Worm (Caenorhabditis elegans) whole organism, L4 larva: ENCODE measurements around the gene pals-16.

Experiments
- F10B5.3 ChIP-seq: sonication (generic microtip); optimal IDR thresholded peaks from 2 replicates; lab custom pipeline; 2016; ENCODE audit warnings: mild to moderate bottlenecking, missing genetic modification characterization, missing compliant biosample characterization
- R02D3.7 ChIP-seq: fragments of 150-350 bp; sonication (generic microtip); optimal IDR thresholded peaks from 3 replicates; lab custom pipeline; 2014; ENCODE audit warnings: missing biosample characterization, missing genetic modification characterization
- T20F7.1 ChIP-seq: fragments of 200-800 bp; sonication (Bioruptor generic); optimal IDR thresholded peaks from 2 replicates; lab custom pipeline; 2018; ENCODE audit warnings: mild to moderate bottlenecking, missing genetic modification characterization, missing compliant biosample characterization
- Y48G9A.11 ChIP-seq: fragments of 200-800 bp; sonication (Bioruptor generic); IDR thresholded peaks from 2 replicates; pipeline ENCODE4 v1.3.6; 2022; ENCODE audit warnings: missing genetic modification reagents, missing genetic modification characterization, missing compliant biosample characterization
- Y75B8A.6 ChIP-seq: fragments of 200-800 bp; sonication (Bioruptor generic); IDR thresholded peaks from 2 replicates; pipeline ENCODE4 v1.3.6; 2022; ENCODE audit warnings: missing genetic modification reagents, missing genetic modification characterization, missing compliant biosample characterization
- ZK546.5 ChIP-seq, 2 experiments: sonication (generic microtip); optimal IDR thresholded peaks; 2 replicates each; lab custom pipeline; 2017; ENCODE audit warnings: missing biosample characterization in 2 of 2, missing genetic modification characterization in 2 of 2
- aha-1 ChIP-seq: fragments of 150-350 bp; peaks from one replicate; lab custom pipeline; 2014; ENCODE audit warnings: missing biosample characterization, missing genetic modification characterization
- ceh-28 ChIP-seq: fragments of 150-350 bp; optimal IDR thresholded peaks from 2 replicates; lab custom pipeline; 2014; ENCODE audit warnings: missing biosample characterization, missing genetic modification reagents, missing genetic modification characterization
- ceh-32 ChIP-seq: sonication (generic microtip); optimal IDR thresholded peaks from 2 replicates; lab custom pipeline; 2016; ENCODE audit warnings: mild to moderate bottlenecking, missing genetic modification characterization, missing compliant biosample characterization; ENCODE audit not compliant: poor library complexity
- ceh-44 ChIP-seq: fragments of 200-800 bp; sonication (Bioruptor generic); IDR thresholded peaks from 2 replicates; pipeline ENCODE4 v1.3.6; 2022; ENCODE audit warnings: missing genetic modification reagents, missing genetic modification characterization, missing compliant biosample characterization
- ceh-82 ChIP-seq: sonication (generic microtip); optimal IDR thresholded peaks from 2 replicates; lab custom pipeline; 2017; ENCODE audit warnings: missing biosample characterization, missing genetic modification characterization
- ctbp-1 ChIP-seq: fragments of 200-800 bp; sonication (Bioruptor generic); IDR thresholded peaks from 2 replicates; pipeline ENCODE4 v1.3.6; 2022; ENCODE audit warnings: missing genetic modification reagents, missing genetic modification characterization, missing compliant biosample characterization
- dmd-8 ChIP-seq: fragments of 200-800 bp; sonication (Bioruptor generic); IDR thresholded peaks from 2 replicates; pipeline ENCODE4 v1.3.6; 2022; ENCODE audit warnings: missing genetic modification characterization, missing compliant biosample characterization
- duxl-1 ChIP-seq: sonication (generic microtip); optimal IDR thresholded peaks from 2 replicates; lab custom pipeline; 2016; ENCODE audit warnings: mild to moderate bottlenecking, missing genetic modification characterization, moderate library complexity, missing compliant biosample characterization; ENCODE audit not compliant: poor library complexity
- egl-27 ChIP-seq: sonication (generic microtip); optimal IDR thresholded peaks from 3 replicates; lab custom pipeline; 2017; ENCODE audit warnings: missing biosample characterization, missing genetic modification reagents, missing genetic modification characterization
- egl-43 ChIP-seq: fragments of 200-800 bp; sonication (Bioruptor generic); IDR thresholded peaks from 2 replicates; pipeline ENCODE4 v1.3.6; 2022; ENCODE audit warnings: missing genetic modification reagents, missing genetic modification characterization, missing compliant biosample characterization
- fos-1 ChIP-seq: fragments of 150-350 bp; optimal IDR thresholded peaks from 2 replicates; lab custom pipeline; 2014; ENCODE audit warnings: missing biosample characterization, missing genetic modification characterization
- gei-8 ChIP-seq: fragments of 200-800 bp; sonication (Bioruptor generic); optimal IDR thresholded peaks from 2 replicates; lab custom pipeline; 2018; ENCODE audit warnings: mild to moderate bottlenecking, missing genetic modification characterization, missing compliant biosample characterization
- hmg-1.1 ChIP-seq: fragments of 200-800 bp; sonication (Bioruptor generic); IDR thresholded peaks from 2 replicates; pipeline ENCODE4 v1.3.6; 2022; ENCODE audit warnings: missing genetic modification reagents, missing genetic modification characterization, missing compliant biosample characterization
- jun-1 ChIP-seq: fragments of 150-350 bp; optimal IDR thresholded peaks from 2 replicates; lab custom pipeline; 2014; ENCODE audit warnings: missing biosample characterization, missing genetic modification reagents, missing genetic modification characterization
- lim-7 ChIP-seq: fragments of 200-800 bp; sonication (Bioruptor generic); IDR thresholded peaks from 2 replicates; pipeline ENCODE4 v1.3.6; 2022; ENCODE audit warnings: missing genetic modification characterization, missing compliant biosample characterization
- lin-15B ChIP-seq: fragments of 150-350 bp; sonication (generic microtip); optimal IDR thresholded peaks from 3 replicates; lab custom pipeline; 2014; ENCODE audit warnings: missing biosample characterization, missing genetic modification characterization
- lsy-2 ChIP-seq, 2 experiments: fragments of 150-350 bp in 1 of 2; sonication (generic microtip) in 1 of 2; optimal IDR thresholded peaks; 2 replicates each; lab custom pipeline; 2014 to 2017; ENCODE audit warnings: missing biosample characterization in 2 of 2, missing genetic modification characterization in 2 of 2
- madf-5 ChIP-seq, 2 experiments: fragments of 200-800 bp; sonication (Bioruptor generic); IDR thresholded peaks; 2 replicates each; pipeline ENCODE4 v1.3.6; 2022; ENCODE audit warnings: missing compliant biosample characterization in 2 of 2, missing genetic modification characterization in 2 of 2
- mdt-29 ChIP-seq: fragments of 200-800 bp; sonication (Bioruptor generic); IDR thresholded peaks from 2 replicates; pipeline ENCODE4 v1.3.6; 2022; ENCODE audit warnings: missing genetic modification reagents, missing genetic modification characterization, missing compliant biosample characterization
- mxl-3 ChIP-seq: fragments of 200-800 bp; sonication (Bioruptor generic); optimal IDR thresholded peaks from 2 replicates; lab custom pipeline; 2018; ENCODE audit warnings: mild to moderate bottlenecking, missing genetic modification characterization, missing compliant biosample characterization
- nhr-10 ChIP-seq: fragments of 150-350 bp; optimal IDR thresholded peaks from 2 replicates; lab custom pipeline; 2014; ENCODE audit warnings: missing biosample characterization, missing genetic modification characterization
- nhr-102 ChIP-seq: sonication (generic microtip); optimal IDR thresholded peaks from 2 replicates; lab custom pipeline; 2016; ENCODE audit warnings: mild to moderate bottlenecking, missing genetic modification characterization, moderate library complexity, missing compliant biosample characterization
- nhr-25 ChIP-seq: sonication (generic microtip); optimal IDR thresholded peaks from 2 replicates; lab custom pipeline; 2017; ENCODE audit warnings: missing genetic modification characterization, mild to moderate bottlenecking, missing compliant biosample characterization, antibody characterized with exemption, moderate library complexity, borderline replicate concordance; ENCODE audit not compliant: insufficient read depth
- nhr-42 ChIP-seq: fragments of 200-800 bp; sonication (Bioruptor generic); IDR thresholded peaks from 2 replicates; pipeline ENCODE4 v1.3.6; 2022; ENCODE audit warnings: missing genetic modification characterization, missing compliant biosample characterization
- nhr-48 ChIP-seq: sonication (generic microtip); optimal IDR thresholded peaks from 2 replicates; lab custom pipeline; 2016; ENCODE audit warnings: mild to moderate bottlenecking, missing genetic modification characterization, missing compliant biosample characterization
- nhr-6 ChIP-seq: fragments of 150-350 bp; optimal IDR thresholded peaks from 2 replicates; lab custom pipeline; 2014; ENCODE audit warnings: missing biosample characterization, missing genetic modification characterization
- nhr-76 ChIP-seq: fragments of 150-350 bp; optimal IDR thresholded peaks from 2 replicates; lab custom pipeline; 2014; ENCODE audit warnings: missing biosample characterization, missing genetic modification characterization
- saeg-2 ChIP-seq: fragments of 200-800 bp; sonication (Bioruptor generic); IDR thresholded peaks from 2 replicates; pipeline ENCODE4 v1.3.6; 2022; ENCODE audit warnings: missing genetic modification reagents, missing genetic modification characterization, missing compliant biosample characterization
- set-16 ChIP-seq: fragments of 200-800 bp; sonication (Bioruptor generic); IDR thresholded peaks from 2 replicates; pipeline ENCODE4 v1.3.6; 2022; ENCODE audit warnings: missing genetic modification reagents, missing genetic modification characterization, missing compliant biosample characterization
- skn-1 ChIP-seq: fragments of 150-350 bp; optimal IDR thresholded peaks from 2 replicates; lab custom pipeline; 2014; ENCODE audit warnings: missing biosample characterization, missing genetic modification characterization
- snpc-1.2 ChIP-seq: fragments of 200-800 bp; sonication (Bioruptor generic); IDR thresholded peaks from 2 replicates; pipeline ENCODE4 v1.3.6; 2022; ENCODE audit warnings: missing genetic modification reagents, missing genetic modification characterization, missing compliant biosample characterization
- snpc-4 ChIP-seq: fragments of 150-350 bp; optimal IDR thresholded peaks from 2 replicates; lab custom pipeline; 2014; ENCODE audit warnings: missing biosample characterization, missing genetic modification characterization
- spr-1 ChIP-seq: sonication (generic microtip); optimal IDR thresholded peaks from 2 replicates; lab custom pipeline; 2016; ENCODE audit warnings: mild to moderate bottlenecking, missing genetic modification characterization, missing compliant biosample characterization
- tra-1 ChIP-seq: fragments of 200-800 bp; sonication (Bioruptor generic); IDR thresholded peaks from 2 replicates; pipeline ENCODE4 v1.3.6; 2022; ENCODE audit warnings: missing genetic modification reagents, missing genetic modification characterization, missing compliant biosample characterization
- unc-130 ChIP-seq: sonication (generic microtip); optimal IDR thresholded peaks from 2 replicates; lab custom pipeline; 2016; ENCODE audit warnings: missing genetic modification reagents, missing genetic modification characterization, missing compliant biosample characterization
- unc-62 ChIP-seq, 3 experiments: fragments of 150-350 bp in 1 of 3; sonication (generic microtip); optimal IDR thresholded peaks in 2 of 3; peaks in 1 of 3; 1 replicate in 1 of 3; 2 replicates in 2 of 3; lab custom pipeline; 2014 to 2017; ENCODE audit warnings: missing biosample characterization in 3 of 3, missing genetic modification characterization in 3 of 3, missing genetic modification reagents in 3 of 3, missing genotype in 1 of 3
- zag-1 ChIP-seq: fragments of 150-350 bp; optimal IDR thresholded peaks from 2 replicates; lab custom pipeline; 2014; ENCODE audit warnings: missing biosample characterization, missing genetic modification characterization
- zfp-3 ChIP-seq: fragments of 200-800 bp; sonication (Bioruptor generic); conservative IDR thresholded peaks from 2 replicates; pipeline ENCODE4 v1.3.6; 2022; ENCODE audit warnings: missing genetic modification reagents, missing genetic modification characterization, missing compliant biosample characterization
- zip-2 ChIP-seq: fragments of 150-350 bp; optimal IDR thresholded peaks from 2 replicates; lab custom pipeline; 2014; ENCODE audit warnings: missing biosample characterization, missing genetic modification characterization
- ztf-7 ChIP-seq: fragments of 150-350 bp; optimal IDR thresholded peaks from 2 replicates; lab custom pipeline; 2014; ENCODE audit warnings: missing biosample characterization, missing genetic modification characterization

pals-16 gene

DNA sequence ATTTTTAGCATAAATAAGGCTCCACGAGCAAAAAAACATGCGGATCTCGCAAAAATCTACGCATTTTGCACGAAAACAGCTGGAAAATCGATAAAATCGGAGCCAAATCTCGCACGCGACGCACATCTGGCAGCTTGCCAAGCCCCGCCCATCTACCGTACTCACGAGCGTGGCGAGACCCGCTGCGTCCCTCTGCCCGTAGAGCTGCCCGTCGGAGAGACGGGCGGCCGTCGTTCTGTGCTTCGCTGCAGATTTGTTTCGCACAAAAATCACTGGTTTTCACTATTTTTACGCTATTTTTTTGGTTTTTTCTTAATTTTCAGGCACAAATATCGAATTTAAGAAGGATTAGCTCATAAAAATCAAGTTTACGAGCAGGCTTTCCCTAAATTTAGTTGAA, 18.9 kb downstream of the pals-16 start (continued):
- TF ChIP-seq gei-8 (no peak), ceh-32 (tag; lab: Kevin White, UChicago) (no peak), nhr-48 (tag; lab: Kevin White, UChicago) (peak; percentile 44)

DNA sequence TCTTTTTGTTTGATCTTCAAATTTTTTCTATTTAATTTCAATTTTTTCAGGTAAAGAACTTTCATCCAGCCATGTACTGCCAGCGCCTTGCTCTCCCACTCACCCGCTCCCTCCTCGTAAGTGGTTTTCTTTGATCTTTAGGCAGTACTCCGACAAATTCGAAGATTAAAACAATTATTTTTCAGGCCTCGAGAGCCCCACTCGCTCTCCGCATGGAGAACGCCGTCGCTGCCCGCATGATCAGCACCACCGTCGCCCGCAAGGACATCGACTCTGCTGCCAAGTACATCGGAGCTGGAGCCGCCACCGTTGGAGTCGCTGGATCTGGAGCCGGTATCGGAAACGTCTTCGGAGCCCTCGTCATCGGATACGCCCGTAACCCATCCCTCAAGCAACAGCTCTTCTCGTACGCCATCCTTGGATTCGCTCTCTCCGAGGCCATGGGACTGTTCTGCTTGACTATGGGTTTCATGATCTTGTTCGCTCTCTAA, 19.4 kb downstream of the pals-16 start, which contains the start of gene Y82E9BR.3:
Gene Y82E9BR.3 (plus strand): TSS at position 51 of the 491 bp plus-strand sequence.
- no peak for TF ChIP-seq unc-130 (GFP tag; lab: Kevin White, UChicago)
- TF ChIP-seq nhr-25: no peak
- TF ChIP-seq nhr-102 (tag; lab: Kevin White, UChicago): no peak
- peak; percentile 94 for TF ChIP-seq set-16 (GFP tag; lab: Robert Waterston, UW)
- peak; percentile 41 for TF ChIP-seq aha-1 (tag; lab: Kevin White, UChicago)
- 0 out of 2 replicates have a peak, but pooled peaks have one; percentile 14 for TF ChIP-seq snpc-1.2
- peak; percentile 27; the same call in 1 of the 2 replicates for TF ChIP-seq lim-7 (GFP tag; lab: Robert Waterston, UW)
- no peak for TF ChIP-seq ztf-7 (tag; lab: Kevin White, UChicago)
- no peak for TF ChIP-seq nhr-6 (tag; lab: Kevin White, UChicago)

DNA sequence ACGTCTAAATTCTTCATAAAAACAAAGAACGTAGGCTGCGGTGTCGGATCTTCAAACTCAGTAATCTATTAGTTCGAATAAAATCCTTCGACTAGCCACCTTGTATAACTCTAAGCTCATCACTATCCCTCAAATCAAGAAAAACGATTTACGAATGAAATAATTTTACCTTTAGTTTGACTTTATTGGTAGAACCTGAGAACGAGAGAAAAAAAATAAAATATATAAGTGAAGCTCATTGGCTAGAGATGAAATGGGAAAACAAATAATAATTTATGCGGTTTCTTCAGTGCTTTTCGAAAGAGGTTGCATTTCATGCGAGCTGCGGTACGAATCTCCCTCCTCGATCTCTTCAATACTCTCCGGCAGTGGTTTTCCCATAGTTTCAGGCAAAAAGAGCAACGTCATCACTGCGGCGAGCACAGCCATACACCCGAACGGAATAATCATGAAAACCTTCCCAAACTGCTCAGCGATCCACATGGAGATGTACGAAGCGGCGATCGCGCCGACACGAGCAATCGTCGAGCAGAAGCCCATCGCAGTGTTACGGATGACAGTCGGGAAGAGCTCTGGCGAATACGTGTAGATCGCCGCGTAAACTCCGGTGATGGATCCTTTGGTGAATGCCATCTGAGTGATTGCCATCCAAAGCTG, 20.1 kb downstream of the pals-16 start:
- TF ChIP-seq saeg-2 (GFP tag; lab: Robert Waterston, UW) (peak; percentile 72), zfp-3 (GFP tag; lab: Robert Waterston, UW) (peak; percentile 93), F10B5.3 (tag; lab: Kevin White, UChicago) (peak; percentile 38), ctbp-1 (peak; percentile 83), ceh-44 (GFP tag; lab: Robert Waterston, UW) (no peak), Y75B8A.6 (GFP tag; lab: Robert Waterston, UW) (peak; percentile 90), duxl-1 (tag; lab: Kevin White, UChicago) (peak; percentile 46), nhr-25 (peak; percentile 51), nhr-10 (tag; lab: Kevin White, UChicago) (peak; percentile 95), egl-27 (tag; lab: Kevin White, UChicago) (no peak), skn-1 (tag; lab: Kevin White, UChicago) (no peak), zip-2 (tag; lab: Kevin White, UChicago) (no peak), egl-43 (GFP tag; lab: Robert Waterston, UW) (no peak; the same call in none of the 2 replicates), tra-1 (GFP tag; lab: Robert Waterston, UW) (peak; percentile 73; the same call in 1 of the 2 replicates), lin-15B (tag; lab: Kevin White, UChicago) (peak; percentile 23), ZK546.5 (tag; optimal IDR thresholded peaks at IDR 0.05; lab: Kevin White, UChicago) (peak in 1 of 2 experiments; percentile 83), fos-1 (no peak), dmd-8 (GFP tag; lab: Robert Waterston, UW) (no peak), zag-1 (tag; lab: Kevin White, UChicago) (no peak), lsy-2 (tag; optimal IDR thresholded peaks at IDR 0.05; lab: Kevin White, UChicago) (peak; percentile 81 to 87), nhr-76 (tag; lab: Kevin White, UChicago) (no peak), ceh-82 (tag; lab: Kevin White, UChicago) (no peak), R02D3.7 (tag; lab: Kevin White, UChicago) (peak; percentile 35), snpc-4 (no peak), madf-5 (GFP tag; IDR thresholded peaks at IDR 0.05; lab: Robert Waterston, UW) (peak; percentile 42 to 50; a peak in 1 of 4 replicates), Y48G9A.11 (GFP tag; lab: Robert Waterston, UW) (peak; percentile 79), mdt-29 (GFP tag; lab: Robert Waterston, UW) (peak; percentile 79; the same call in 1 of the 2 replicates), T20F7.1 (peak; percentile 86), spr-1 (peak; percentile 60), ceh-28 (no peak), jun-1 (tag; lab: Kevin White, UChicago) (peak; percentile 12), mxl-3 (GFP tag; lab: Kevin White, UChicago) (no peak), hmg-1.1 (GFP tag; lab: Robert Waterston, UW) (peak; percentile 56), unc-62 (GFP tag; optimal IDR thresholded peaks at IDR 0.05 in 1 of 2; lab: Kevin White, UChicago) (peak in 1 of 2 experiments; percentile 24), unc-62 (tag; optimal IDR thresholded peaks at IDR 0.05; lab: Kevin White, UChicago) (no peak), nhr-42 (GFP tag; lab: Robert Waterston, UW) (peak; percentile 40; the same call in 1 of the 2 replicates)
